Worm (Caenorhabditis elegans) whole organism, L1 larva: ENCODE results near the gene R07E5.15.

Experiments used
- C16A3.4 ChIP-seq: fragments of 150-350 bp; optimal IDR thresholded peaks from 2 replicates; lab custom pipeline; 2014; ENCODE audit warnings: missing biosample characterization, missing genetic modification characterization
- C34B4.2 ChIP-seq: sonication (generic microtip); optimal IDR thresholded peaks from 2 replicates; lab custom pipeline; 2017; ENCODE audit warnings: mild to moderate bottlenecking, missing genetic modification characterization, missing compliant biosample characterization
- F16B12.6 ChIP-seq: fragments of 150-350 bp; optimal IDR thresholded peaks from 2 replicates; lab custom pipeline; 2014; ENCODE audit warnings: missing biosample characterization, missing genetic modification characterization
- Y116A8C.19 ChIP-seq: sonication (generic microtip); optimal IDR thresholded peaks from 2 replicates; lab custom pipeline; 2016; ENCODE audit warnings: missing compliant biosample characterization, missing genetic modification characterization, borderline replicate concordance
- aha-1 ChIP-seq: fragments of 150-350 bp; optimal IDR thresholded peaks from 2 replicates; lab custom pipeline; 2014; ENCODE audit warnings: missing biosample characterization, missing genetic modification characterization
- aly-2 ChIP-seq: fragments of 150-350 bp; optimal IDR thresholded peaks from 2 replicates; lab custom pipeline; 2014; ENCODE audit warnings: missing biosample characterization, missing genetic modification characterization
- ama-1 ChIP-seq: fragments of 150-350 bp; optimal IDR thresholded peaks from 2 replicates; lab custom pipeline; 2014
- blmp-1 ChIP-seq: fragments of 150-350 bp; optimal IDR thresholded peaks from 2 replicates; lab custom pipeline; 2014; ENCODE audit warnings: missing biosample characterization, missing genetic modification characterization
- ceh-63 ChIP-seq: fragments of 200-800 bp; sonication (Bioruptor generic); optimal IDR thresholded peaks from 2 replicates; lab custom pipeline; 2018; ENCODE audit warnings: mild to moderate bottlenecking, missing genetic modification characterization, missing compliant biosample characterization
- ceh-8 ChIP-seq: fragments of 200-800 bp; sonication (Bioruptor generic); optimal IDR thresholded peaks from 2 replicates; lab custom pipeline; 2018; ENCODE audit warnings: mild to moderate bottlenecking, missing genetic modification characterization, moderate library complexity, missing compliant biosample characterization
- ceh-88 ChIP-seq: fragments of 200-800 bp; sonication (Bioruptor generic); IDR thresholded peaks from 2 replicates; pipeline ENCODE4 v1.3.6; 2022; ENCODE audit warnings: missing genetic modification characterization, missing compliant biosample characterization
- ceh-90 ChIP-seq: sonication (generic microtip); optimal IDR thresholded peaks from 2 replicates; lab custom pipeline; 2016; ENCODE audit warnings: missing genetic modification characterization, missing compliant biosample characterization
- ces-1 ChIP-seq: fragments of 150-350 bp; optimal IDR thresholded peaks from 2 replicates; lab custom pipeline; 2014; ENCODE audit warnings: missing biosample characterization, missing genetic modification reagents, missing genetic modification characterization
- efl-1 ChIP-seq, 4 experiments: fragments of 150-350 bp; optimal IDR thresholded peaks in 3 of 4; peaks in 1 of 4; 1 replicate in 1 of 4; 2 replicates in 3 of 4; lab custom pipeline; 2014; ENCODE audit warnings: missing biosample characterization in 2 of 4, missing genetic modification characterization in 2 of 4, missing genetic modification reagents in 2 of 4
- efl-3 ChIP-seq: fragments of 200-800 bp; sonication (Bioruptor generic); optimal IDR thresholded peaks from 2 replicates; lab custom pipeline; 2018; ENCODE audit warnings: mild to moderate bottlenecking, missing genetic modification characterization, missing compliant biosample characterization
- elt-2 ChIP-seq: sonication (generic microtip); optimal IDR thresholded peaks from 2 replicates; lab custom pipeline; 2016; ENCODE audit warnings: missing genetic modification characterization, mild to moderate bottlenecking, inconsistent platforms, missing compliant biosample characterization, missing genetic modification reagents
- elt-3 ChIP-seq, 6 experiments: fragments of 150-350 bp in 1 of 6; sonication (generic microtip); optimal IDR thresholded peaks; 2 replicates each; lab custom pipeline; 2017 to 2018; ENCODE audit warnings: missing biosample characterization in 6 of 6, missing genetic modification characterization in 6 of 6, inconsistent platforms in 1 of 6
- ets-5 ChIP-seq: fragments of 200-800 bp; sonication (Bioruptor generic); IDR thresholded peaks from 2 replicates; pipeline ENCODE4 v1.3.6; 2022; ENCODE audit warnings: missing genetic modification characterization, missing compliant biosample characterization
- fkh-10 ChIP-seq: sonication (generic microtip); optimal IDR thresholded peaks from 2 replicates; lab custom pipeline; 2017; ENCODE audit warnings: missing biosample characterization, missing genetic modification reagents, missing genetic modification characterization
- fkh-4 ChIP-seq: sonication (generic microtip); optimal IDR thresholded peaks from 2 replicates; lab custom pipeline; 2016; ENCODE audit warnings: missing compliant biosample characterization, missing genetic modification characterization, borderline replicate concordance
- fos-1 ChIP-seq: fragments of 150-350 bp; optimal IDR thresholded peaks from 2 replicates; lab custom pipeline; 2014; ENCODE audit warnings: missing biosample characterization, missing genetic modification characterization
- grh-1 ChIP-seq: fragments of 200-800 bp; sonication (Bioruptor generic); IDR thresholded peaks from 2 replicates; pipeline ENCODE4 v1.3.6; 2022; ENCODE audit warnings: missing genetic modification reagents, missing genetic modification characterization, missing compliant biosample characterization
- hlh-17 ChIP-seq: fragments of 200-800 bp; sonication (Bioruptor generic); optimal IDR thresholded peaks from 2 replicates; lab custom pipeline; 2018; ENCODE audit warnings: missing genetic modification characterization, mild to moderate bottlenecking, missing compliant biosample characterization, moderate library complexity, borderline replicate concordance
- hlh-4 ChIP-seq: sonication (generic microtip); optimal IDR thresholded peaks from 2 replicates; lab custom pipeline; 2016; ENCODE audit warnings: mild to moderate bottlenecking, missing genetic modification characterization, missing compliant biosample characterization
- hpl-2 ChIP-seq: fragments of 150-350 bp; optimal IDR thresholded peaks from 2 replicates; lab custom pipeline; 2014; ENCODE audit warnings: missing biosample characterization, missing genetic modification reagents, missing genetic modification characterization
- irx-1 ChIP-seq: sonication (generic microtip); optimal IDR thresholded peaks from 2 replicates; lab custom pipeline; 2016; ENCODE audit warnings: missing genetic modification characterization, missing compliant biosample characterization
- jun-1 ChIP-seq: fragments of 150-350 bp; optimal IDR thresholded peaks from 2 replicates; lab custom pipeline; 2014; ENCODE audit warnings: missing biosample characterization, missing genetic modification reagents, missing genetic modification characterization
- lin-13 ChIP-seq: fragments of 150-350 bp; optimal IDR thresholded peaks from 2 replicates; lab custom pipeline; 2014; ENCODE audit warnings: missing biosample characterization, missing genetic modification reagents, missing genetic modification characterization
- lin-14 ChIP-seq: fragments of 200-800 bp; sonication (Bioruptor generic); optimal IDR thresholded peaks from 2 replicates; lab custom pipeline; 2018; ENCODE audit warnings: mild to moderate bottlenecking, missing genetic modification characterization, moderate library complexity, missing compliant biosample characterization
- lin-15B ChIP-seq: fragments of 150-350 bp; sonication (generic microtip); optimal IDR thresholded peaks from 3 replicates; lab custom pipeline; 2014; ENCODE audit warnings: missing biosample characterization, missing genetic modification characterization
- lin-39 ChIP-seq: fragments of 150-350 bp; optimal IDR thresholded peaks from 2 replicates; lab custom pipeline; 2014; ENCODE audit warnings: missing biosample characterization, missing genetic modification reagents, missing genetic modification characterization
- mab-9 ChIP-seq: fragments of 200-800 bp; sonication (Bioruptor generic); IDR thresholded peaks from 2 replicates; pipeline ENCODE4 v1.3.6; 2022; ENCODE audit warnings: missing genetic modification reagents, missing genetic modification characterization, missing compliant biosample characterization
- mdl-1 ChIP-seq, 2 experiments: fragments of 150-350 bp; optimal IDR thresholded peaks; 2 replicates each; lab custom pipeline; 2014 to 2017; ENCODE audit warnings: missing biosample characterization in 2 of 2, missing genetic modification characterization in 2 of 2, inconsistent platforms in 1 of 2
- mef-2 ChIP-seq: fragments of 150-350 bp; optimal IDR thresholded peaks from 2 replicates; lab custom pipeline; 2014; ENCODE audit warnings: missing biosample characterization, missing genetic modification characterization
- mep-1 ChIP-seq: fragments of 150-350 bp; optimal IDR thresholded peaks from 2 replicates; lab custom pipeline; 2014; ENCODE audit warnings: missing biosample characterization, missing genetic modification characterization
- nhr-11 ChIP-seq: fragments of 150-350 bp; optimal IDR thresholded peaks from 2 replicates; lab custom pipeline; 2014; ENCODE audit warnings: missing biosample characterization, missing genetic modification characterization
- nhr-19 ChIP-seq: fragments of 200-800 bp; sonication (Bioruptor generic); conservative IDR thresholded peaks from 2 replicates; pipeline ENCODE4 v1.3.6; 2022; ENCODE audit warnings: missing genetic modification characterization, missing compliant biosample characterization
- nhr-28 ChIP-seq: fragments of 150-350 bp; optimal IDR thresholded peaks from 2 replicates; lab custom pipeline; 2014; ENCODE audit warnings: missing biosample characterization, missing genetic modification characterization
- nhr-76 ChIP-seq: sonication (generic microtip); optimal IDR thresholded peaks from 2 replicates; lab custom pipeline; 2017; ENCODE audit warnings: missing biosample characterization, missing genetic modification characterization
- nhr-84 ChIP-seq: sonication (generic microtip); optimal IDR thresholded peaks from 2 replicates; lab custom pipeline; 2017; ENCODE audit warnings: missing biosample characterization, missing genetic modification characterization
- nhr-90 ChIP-seq: sonication (generic microtip); optimal IDR thresholded peaks from 2 replicates; lab custom pipeline; 2016; ENCODE audit warnings: mild to moderate bottlenecking, missing genetic modification characterization, missing compliant biosample characterization; ENCODE audit not compliant: poor library complexity
- rnt-1 ChIP-seq: sonication (generic microtip); optimal IDR thresholded peaks from 2 replicates; lab custom pipeline; 2016; ENCODE audit warnings: mild to moderate bottlenecking, missing genetic modification characterization, moderate library complexity, missing compliant biosample characterization
- skn-1 ChIP-seq: fragments of 150-350 bp; optimal IDR thresholded peaks from 2 replicates; lab custom pipeline; 2014; ENCODE audit warnings: missing biosample characterization, missing genetic modification characterization
- snpc-4 ChIP-seq: fragments of 150-350 bp; optimal IDR thresholded peaks from 2 replicates; lab custom pipeline; 2014; ENCODE audit warnings: missing biosample characterization, missing genetic modification characterization
- sox-4 ChIP-seq: sonication (generic microtip); optimal IDR thresholded peaks from 2 replicates; lab custom pipeline; 2016; ENCODE audit warnings: missing genetic modification characterization, missing compliant biosample characterization
- sptf-1 ChIP-seq: fragments of 150-350 bp; optimal IDR thresholded peaks from 2 replicates; lab custom pipeline; 2014; ENCODE audit warnings: missing biosample characterization, missing genetic modification characterization
- swsn-7 ChIP-seq: sonication (generic microtip); optimal IDR thresholded peaks from 2 replicates; lab custom pipeline; 2016; ENCODE audit warnings: missing genetic modification characterization, missing compliant biosample characterization
- tlp-1 ChIP-seq: fragments of 150-350 bp; optimal IDR thresholded peaks from 2 replicates; lab custom pipeline; 2014; ENCODE audit warnings: missing biosample characterization, missing genetic modification characterization
- unc-130 ChIP-seq: fragments of 150-350 bp; optimal IDR thresholded peaks from 2 replicates; lab custom pipeline; 2017; ENCODE audit warnings: missing biosample characterization, missing genetic modification characterization, inconsistent platforms
- unc-62 ChIP-seq: fragments of 150-350 bp; optimal IDR thresholded peaks from 2 replicates; lab custom pipeline; 2014; ENCODE audit warnings: missing biosample characterization, missing genetic modification reagents, missing genetic modification characterization
- unc-86 ChIP-seq: sonication (generic microtip); optimal IDR thresholded peaks from 2 replicates; lab custom pipeline; 2016; ENCODE audit warnings: missing genetic modification characterization, missing compliant biosample characterization
- xbp-1 ChIP-seq: sonication (generic microtip); optimal IDR thresholded peaks from 2 replicates; lab custom pipeline; 2016; ENCODE audit warnings: missing genetic modification characterization, missing compliant biosample characterization

R07E5.15 gene

DNA sequence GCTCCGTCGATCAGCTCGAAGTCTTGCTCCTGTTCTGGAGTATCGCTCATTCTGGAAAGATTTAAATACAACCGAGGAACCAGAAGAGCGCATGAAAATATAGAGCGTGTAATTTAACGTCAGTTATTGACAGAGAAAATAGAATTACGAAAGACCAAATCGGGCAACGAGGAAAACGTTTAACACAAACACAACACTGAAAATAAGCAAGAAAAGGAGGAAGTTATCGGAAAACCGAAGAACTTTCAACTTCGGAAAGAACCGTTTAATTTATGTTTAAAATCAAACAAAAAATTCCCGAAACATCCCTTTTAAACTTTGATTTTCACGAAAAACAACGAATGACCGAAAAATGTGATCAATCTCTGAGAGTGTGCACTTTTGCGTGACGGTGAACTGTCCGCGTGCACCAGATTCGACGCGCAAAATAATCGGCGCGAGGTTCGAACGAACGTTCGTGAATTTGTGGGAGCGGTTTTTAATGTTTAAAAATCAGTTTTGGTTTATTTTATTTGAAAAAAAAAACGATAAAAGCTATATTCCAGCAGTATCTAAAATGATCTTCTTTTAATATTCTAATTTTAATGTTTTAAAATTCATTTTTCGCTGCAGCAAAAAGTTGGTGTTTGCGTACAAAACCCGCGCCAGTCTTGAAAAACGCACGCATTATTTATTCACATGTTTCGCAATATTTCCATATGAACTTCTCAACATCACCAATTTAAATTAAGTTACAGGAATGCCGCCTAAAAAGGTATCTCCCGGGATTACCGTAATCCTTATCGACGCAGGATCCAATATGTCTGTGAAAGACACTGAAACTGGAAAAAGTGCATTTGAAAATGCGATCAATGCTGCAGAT is 18.1 kb downstream of the R07E5.15 start, which contains the start of the genes R07E5.7 and cku-80 (continued):
- TF ChIP-seq aly-2 (tag; lab: Kevin White, UChicago) = no peak
- peak in 1 of 2 experiments; percentile 41 for TF ChIP-seq mdl-1 (tag; optimal IDR thresholded peaks at IDR 0.05; lab: Kevin White, UChicago)
- peak; percentile 44 for TF ChIP-seq snpc-4 (tag; lab: Kevin White, UChicago)
- peak; percentile 40 for TF ChIP-seq elt-2 (tag; lab: Kevin White, UChicago)
- peak in 2 of 6 experiments; percentile 44 to 47 for TF ChIP-seq elt-3 (tag; optimal IDR thresholded peaks at IDR 0.05; lab: Kevin White, UChicago)
- TF ChIP-seq tlp-1 = no peak
- TF ChIP-seq hlh-17 (GFP tag; lab: Kevin White, UChicago) = no peak
- TF ChIP-seq unc-86 (tag; lab: Kevin White, UChicago) = peak; percentile 46
- no peak for TF ChIP-seq nhr-11
- no peak for TF ChIP-seq Y116A8C.19 (tag; lab: Kevin White, UChicago)
- no peak for TF ChIP-seq hpl-2 (GFP tag; lab: Kevin White, UChicago)
- no peak for TF ChIP-seq hlh-4 (tag; lab: Kevin White, UChicago)
- TF ChIP-seq irx-1 (tag; lab: Kevin White, UChicago) = peak; percentile 42
- TF ChIP-seq F16B12.6 (tag; lab: Kevin White, UChicago) = peak; percentile 96
- TF ChIP-seq ceh-8 = no peak
- TF ChIP-seq ets-5 (GFP tag; lab: Robert Waterston, UW) = no peak
- no peak for TF ChIP-seq ces-1
- no peak for TF ChIP-seq ceh-90 (tag; lab: Kevin White, UChicago)
- TF ChIP-seq fkh-10 (GFP tag; lab: Kevin White, UChicago) = no peak
- peak; percentile 59 for TF ChIP-seq mep-1 (tag; lab: Kevin White, UChicago)
- no peak for TF ChIP-seq nhr-84 (tag; lab: Kevin White, UChicago)
- TF ChIP-seq efl-1 (optimal IDR thresholded peaks at IDR 0.05; lab: Kevin White, UChicago) = peak; percentile 66 to 91
- TF ChIP-seq efl-1 (GFP tag; optimal IDR thresholded peaks at IDR 0.05 in 1 of 2; lab: Kevin White, UChicago) = peak; percentile 90 to 99
- no peak for TF ChIP-seq unc-62 (GFP tag; lab: Kevin White, UChicago)
- TF ChIP-seq nhr-28 (tag; lab: Kevin White, UChicago) = no peak
- no peak for TF ChIP-seq lin-14 (GFP tag; lab: Kevin White, UChicago)
- TF ChIP-seq ceh-88 (GFP tag; lab: Robert Waterston, UW) = no peak
- no peak for TF ChIP-seq mab-9
- TF ChIP-seq aha-1 = peak; percentile 28
- peak; percentile 62 for TF ChIP-seq lin-15B (tag; lab: Kevin White, UChicago)
- peak; percentile 55 for TF ChIP-seq nhr-90 (tag; lab: Kevin White, UChicago)
- no peak for TF ChIP-seq grh-1
- no peak for TF ChIP-seq ceh-63 (GFP tag; lab: Kevin White, UChicago)
- TF ChIP-seq fos-1 (tag; lab: Kevin White, UChicago) = no peak
- no peak for TF ChIP-seq C34B4.2 (tag; lab: Kevin White, UChicago)
- no peak for TF ChIP-seq fkh-4 (tag; lab: Kevin White, UChicago)
- peak; percentile 70 for TF ChIP-seq C16A3.4 (tag; lab: Kevin White, UChicago)
- peak; percentile 74 for TF ChIP-seq nhr-19 (GFP tag; lab: Robert Waterston, UW)
- no peak for TF ChIP-seq sptf-1 (tag; lab: Kevin White, UChicago)
- no peak for TF ChIP-seq jun-1 (tag; lab: Kevin White, UChicago)
- peak; percentile 56 for TF ChIP-seq unc-130 (tag; lab: Kevin White, UChicago)
- peak; percentile 51 for TF ChIP-seq lin-13
- peak; percentile 61 for TF ChIP-seq xbp-1 (tag; lab: Kevin White, UChicago)
- no peak for TF ChIP-seq nhr-76 (tag; lab: Kevin White, UChicago)
- TF ChIP-seq lin-39 = no peak
- TF ChIP-seq sox-4 (tag; lab: Kevin White, UChicago) = peak; percentile 42
- TF ChIP-seq ama-1 (lab: Kevin White, UChicago) = no peak
- TF ChIP-seq efl-3 (GFP tag; lab: Kevin White, UChicago) = no peak
- no peak for TF ChIP-seq mef-2 (tag; lab: Kevin White, UChicago)
- peak; percentile 78 for TF ChIP-seq rnt-1
- TF ChIP-seq blmp-1 (tag; lab: Kevin White, UChicago) = peak; percentile 51
- TF ChIP-seq swsn-7 = peak; percentile 54
- no peak for TF ChIP-seq skn-1 (tag; lab: Kevin White, UChicago)
